Worm (Caenorhabditis elegans): ENCODE results near the gene slc-36.1.

- no peak for TF ChIP-seq ztf-23 (GFP tag; IDR thresholded peaks at IDR 0.05)
- no peak for TF ChIP-seq klf-2 (GFP tag; conservative IDR thresholded peaks at IDR 0.05)
- TF ChIP-seq cog-1 (tag; optimal IDR thresholded peaks at IDR 0.05), result no peak
- no peak for TF ChIP-seq tab-1 (GFP tag; IDR thresholded peaks at IDR 0.05)
Measured at ce11 chrIII:13265566-13265965, 41.7 kb upstream of the slc-36.1 start, which contains the start of gene F56A8.5.
